Fruit fly (Drosophila melanogaster) whole organism, embryonic: Measurements from ENCODE around the gene CG31760.

Experiments used
- Blimp-1 ChIP-seq: fragments of 200-800 bp; sonication (Bioruptor generic); optimal IDR thresholded peaks from 3 replicates; lab custom pipeline; 2018; ENCODE audit warnings: missing biosample characterization, missing genetic modification characterization, mild to moderate bottlenecking, moderate library complexity, missing genetic modification reagents
- CG10654 ChIP-seq: fragments of 200-800 bp; sonication (Bioruptor generic); optimal IDR thresholded peaks from 2 replicates; lab custom pipeline; 2016; ENCODE audit warnings: missing biosample characterization, missing genetic modification characterization
- CG11504 ChIP-seq: fragments of 200-800 bp; sonication (Bioruptor generic); optimal IDR thresholded peaks from 3 replicates; lab custom pipeline; 2019; ENCODE audit warnings: missing biosample characterization, mild to moderate bottlenecking, missing genetic modification characterization, moderate library complexity
- CG12236 ChIP-seq: fragments of 200-800 bp; sonication (Bioruptor generic); optimal IDR thresholded peaks from 2 replicates; lab custom pipeline; 2016; ENCODE audit warnings: missing biosample characterization, missing genetic modification characterization
- CG12299 ChIP-seq: fragments of 200-800 bp; sonication (Bioruptor generic); optimal IDR thresholded peaks from 2 replicates; lab custom pipeline; 2018; ENCODE audit warnings: missing biosample characterization, mild to moderate bottlenecking, missing genetic modification characterization
- CG13296 ChIP-seq: fragments of 200-800 bp; sonication (Bioruptor generic); optimal IDR thresholded peaks from 3 replicates; lab custom pipeline; 2018; ENCODE audit warnings: missing biosample characterization, mild to moderate bottlenecking, missing genetic modification characterization
- CG14050 ChIP-seq: fragments of 200-800 bp; sonication (Bioruptor generic); IDR thresholded peaks from 3 replicates; pipeline ENCODE4 v1.3.6; 2022; ENCODE audit warnings: missing biosample characterization, missing genetic modification characterization
- CG17829 ChIP-seq: fragments of 200-800 bp; optimal IDR thresholded peaks from 2 replicates; lab custom pipeline; 2019; ENCODE audit warnings: missing biosample characterization, mild to moderate bottlenecking, missing genetic modification characterization, moderate library complexity
- CG32532 ChIP-seq: fragments of 200-800 bp; sonication (Bioruptor generic); IDR thresholded peaks from 2 replicates; pipeline ENCODE4 v1.3.6; 2022; ENCODE audit warnings: missing biosample characterization, missing genetic modification characterization
- CG32772 ChIP-seq: fragments of 200-800 bp; sonication (Bioruptor generic); IDR thresholded peaks from 2 replicates; pipeline ENCODE4 v1.3.6; 2022; ENCODE audit warnings: missing biosample characterization, missing genetic modification characterization
- CG4328 ChIP-seq: fragments of 200-800 bp; sonication (Bioruptor generic); optimal IDR thresholded peaks from 3 replicates; lab custom pipeline; 2017; ENCODE audit warnings: missing biosample characterization, missing genetic modification reagents, missing genetic modification characterization
- CG4360 ChIP-seq: fragments of 200-800 bp; sonication (Bioruptor generic); IDR thresholded peaks from 2 replicates; pipeline ENCODE4 v1.3.6; 2022; ENCODE audit warnings: missing biosample characterization, missing genetic modification characterization
- CG4404 ChIP-seq: fragments of 200-800 bp; sonication (Bioruptor generic); IDR thresholded peaks from 2 replicates; pipeline ENCODE4 v1.3.6; 2022; ENCODE audit warnings: missing biosample characterization, missing genetic modification characterization
- CG8290 ChIP-seq, 3 experiments: fragments of 200-800 bp; sonication (Bioruptor generic); optimal IDR thresholded peaks; 2 replicates each; lab custom pipeline; 2016 to 2019; ENCODE audit warnings: missing biosample characterization in 3 of 3, missing genetic modification characterization in 3 of 3, mild to moderate bottlenecking in 2 of 3, moderate library complexity in 1 of 3
- CG9727 ChIP-seq: fragments of 200-800 bp; sonication (Bioruptor generic); optimal IDR thresholded peaks from 3 replicates; lab custom pipeline; 2017; ENCODE audit warnings: missing biosample characterization, mild to moderate bottlenecking, missing genetic modification characterization
- D19B ChIP-seq: fragments of 200-800 bp; sonication (Bioruptor generic); optimal IDR thresholded peaks from 2 replicates; lab custom pipeline; 2017; ENCODE audit warnings: missing biosample characterization, mild to moderate bottlenecking, missing genetic modification characterization
- Drgx ChIP-seq: fragments of 200-800 bp; sonication (Bioruptor generic); IDR thresholded peaks from 2 replicates; pipeline ENCODE4 v1.3.6; 2022; ENCODE audit warnings: missing biosample characterization, missing genetic modification characterization
- Ets65A ChIP-seq: fragments of 200-800 bp; sonication (Bioruptor generic); peaks from one replicate; lab custom pipeline; 2016; ENCODE audit warnings: missing biosample characterization, missing genetic modification characterization
- H15 ChIP-seq: fragments of 200-800 bp; sonication (Bioruptor generic); IDR thresholded peaks from 3 replicates; pipeline ENCODE4 v1.3.6; 2022; ENCODE audit warnings: missing biosample characterization, missing genetic modification characterization
- Hand ChIP-seq: fragments of 200-800 bp; sonication (Bioruptor generic); optimal IDR thresholded peaks from 2 replicates; lab custom pipeline; 2017; ENCODE audit warnings: mild to moderate bottlenecking, missing biosample characterization, missing genetic modification reagents, missing genetic modification characterization
- Max ChIP-seq: fragments of 200-800 bp; sonication (Bioruptor generic); optimal IDR thresholded peaks from 2 replicates; lab custom pipeline; 2016; ENCODE audit warnings: missing biosample characterization, mild to moderate bottlenecking, missing genetic modification characterization
- Neu2 ChIP-seq: fragments of 200-800 bp; sonication (Bioruptor generic); optimal IDR thresholded peaks from 3 replicates; lab custom pipeline; 2016; ENCODE audit warnings: missing biosample characterization, missing genetic modification characterization, borderline replicate concordance
- Nf-YA ChIP-seq: fragments of 200-800 bp; sonication (Bioruptor generic); IDR thresholded peaks from 2 replicates; pipeline ENCODE4 v1.3.6; 2022; ENCODE audit warnings: missing biosample characterization, missing genetic modification characterization
- Nf-YB ChIP-seq: fragments of 200-800 bp; sonication (Bioruptor generic); optimal IDR thresholded peaks from 3 replicates; lab custom pipeline; 2019; ENCODE audit warnings: missing biosample characterization, mild to moderate bottlenecking, missing genetic modification characterization, moderate library complexity
- Stat92E ChIP-seq, 3 experiments: fragments of >200 bp in 2 of 3; fragments of 200-800 bp in 1 of 3; sonication (Bioruptor generic) in 1 of 3; optimal IDR thresholded peaks; 2 replicates each; lab custom pipeline; 2017 to 2019; ENCODE audit warnings: missing biosample characterization in 3 of 3, missing genetic modification characterization in 3 of 3, mild to moderate bottlenecking in 1 of 3, moderate library complexity in 1 of 3
- Trl ChIP-seq, 3 experiments: fragments of >200 bp in 2 of 3; fragments of 200-800 bp in 1 of 3; sonication (Bioruptor generic) in 1 of 3; optimal IDR thresholded peaks; 2 replicates in 1 of 3; 3 replicates in 2 of 3; lab custom pipeline; 2016 to 2017; ENCODE audit warnings: missing biosample characterization in 1 of 3, missing genetic modification characterization in 1 of 3
- Vsx1 ChIP-seq: fragments of 200-800 bp; sonication (Bioruptor generic); optimal IDR thresholded peaks from 2 replicates; lab custom pipeline; 2017; ENCODE audit warnings: missing biosample characterization, mild to moderate bottlenecking, missing genetic modification characterization, missing genetic modification reagents
- Xrp1 ChIP-seq: fragments of 200-800 bp; sonication (Bioruptor generic); IDR thresholded peaks from 2 replicates; pipeline ENCODE4 v1.3.6; 2022; ENCODE audit warnings: missing biosample characterization, missing genetic modification characterization
- ac ChIP-seq: fragments of 200-800 bp; sonication (Bioruptor generic); optimal IDR thresholded peaks from 3 replicates; lab custom pipeline; 2017; ENCODE audit warnings: missing biosample characterization, mild to moderate bottlenecking, missing genetic modification characterization
- ara ChIP-seq: fragments of 200-800 bp; sonication (Bioruptor generic); IDR thresholded peaks from 2 replicates; pipeline ENCODE4 v1.3.6; 2022; ENCODE audit warnings: missing biosample characterization, missing genetic modification characterization
- bcd ChIP-seq: fragments of 200-800 bp; sonication (Bioruptor generic); optimal IDR thresholded peaks from 2 replicates; lab custom pipeline; 2017; ENCODE audit warnings: missing biosample characterization, mild to moderate bottlenecking, missing genetic modification characterization
- bsh ChIP-seq, 2 experiments: fragments of 200-800 bp; sonication (Bioruptor generic); optimal IDR thresholded peaks; 2 replicates each; lab custom pipeline; 2017 to 2018; ENCODE audit warnings: mild to moderate bottlenecking in 2 of 2, missing biosample characterization in 2 of 2, missing genetic modification characterization in 2 of 2, moderate library complexity in 1 of 2
- chn ChIP-seq: fragments of 200-800 bp; sonication (Bioruptor generic); optimal IDR thresholded peaks from 2 replicates; lab custom pipeline; 2016; ENCODE audit warnings: missing biosample characterization, missing genetic modification characterization
- dmrt11E ChIP-seq: fragments of 200-800 bp; sonication (Bioruptor generic); optimal IDR thresholded peaks from 3 replicates; lab custom pipeline; 2018; ENCODE audit warnings: missing biosample characterization, mild to moderate bottlenecking, missing genetic modification characterization, moderate library complexity
- fd64A ChIP-seq: fragments of 200-800 bp; sonication (Bioruptor generic); optimal IDR thresholded peaks from 3 replicates; lab custom pipeline; 2018; ENCODE audit warnings: missing biosample characterization, mild to moderate bottlenecking, missing genetic modification characterization
- fu2 ChIP-seq: fragments of 200-800 bp; sonication (Bioruptor generic); optimal IDR thresholded peaks from 2 replicates; lab custom pipeline; 2016; ENCODE audit warnings: missing biosample characterization, missing genetic modification characterization
- pan ChIP-seq, 4 experiments: fragments of >200 bp in 3 of 4; fragments of 200-800 bp in 1 of 4; sonication (Bioruptor generic) in 1 of 4; optimal IDR thresholded peaks in 3 of 4; IDR thresholded peaks in 1 of 4; 2 replicates each; pipeline versions ENCODE4 v1.3.6 to Lab custom; 2017 to 2022; ENCODE audit warnings: missing biosample characterization in 2 of 4, missing genetic modification characterization in 2 of 4, mixed read lengths in 1 of 4
- prd ChIP-seq, 3 experiments: fragments of >200 bp in 2 of 3; fragments of 200-800 bp in 1 of 3; sonication (Bioruptor generic) in 1 of 3; optimal IDR thresholded peaks in 2 of 3; IDR thresholded peaks in 1 of 3; 2 replicates in 2 of 3; 3 replicates in 1 of 3; pipeline versions ENCODE4 v1.3.6 to Lab custom; 2017 to 2022; ENCODE audit warnings: missing biosample characterization in 1 of 3, missing genetic modification characterization in 1 of 3
- pzg ChIP-seq: fragments of 200-800 bp; sonication (Bioruptor generic); optimal IDR thresholded peaks from 3 replicates; lab custom pipeline; 2018; ENCODE audit warnings: missing biosample characterization, mild to moderate bottlenecking, missing genetic modification characterization, moderate library complexity
- ranshi ChIP-seq: fragments of 200-800 bp; sonication (Bioruptor generic); IDR thresholded peaks from 2 replicates; pipeline ENCODE4 v1.3.6; 2022; ENCODE audit warnings: missing biosample characterization, missing genetic modification characterization
- sc ChIP-seq, 3 experiments: fragments of >200 bp in 2 of 3; fragments of 200-800 bp in 1 of 3; sonication (Bioruptor generic) in 1 of 3; optimal IDR thresholded peaks; 2 replicates in 2 of 3; 3 replicates in 1 of 3; lab custom pipeline; 2017; ENCODE audit warnings: mild to moderate bottlenecking in 1 of 3, missing biosample characterization in 1 of 3, missing genetic modification characterization in 1 of 3, missing genetic modification reagents in 1 of 3
- sens ChIP-seq: fragments of 200-800 bp; sonication (Bioruptor generic); peaks from one replicate; lab custom pipeline; 2016; ENCODE audit warnings: missing biosample characterization, missing genetic modification characterization
- tio ChIP-seq: fragments of 200-800 bp; sonication (Bioruptor generic); optimal IDR thresholded peaks from 2 replicates; lab custom pipeline; 2017; ENCODE audit warnings: missing biosample characterization, missing genetic modification characterization, inconsistent platforms
- vfl ChIP-seq: fragments of 200-800 bp; sonication (Bioruptor generic); optimal IDR thresholded peaks from 2 replicates; lab custom pipeline; 2016; ENCODE audit warnings: missing biosample characterization, missing genetic modification characterization

CG31760 gene

dm6 chr2L:12177621-12178020 is 35.0 kb downstream of the CG31760 start, which contains the start of gene atilla (continued):
- no peak for TF ChIP-seq Neu2 (GFP tag; lab: Kevin White, UChicago)
- TF ChIP-seq Max (GFP tag; lab: Kevin White, UChicago) = no peak
- peak; percentile 10 for TF ChIP-seq CG13296 (GFP tag; lab: Kevin White, UChicago)
- no peak for TF ChIP-seq Hand (GFP tag; lab: Kevin White, UChicago)
- TF ChIP-seq CG8290 (GFP tag; optimal IDR thresholded peaks at IDR 0.05; lab: Kevin White, UChicago) = no peak
- peak in 1 of 2 experiments; percentile 9 for TF ChIP-seq CG8290 (tag; optimal IDR thresholded peaks at IDR 0.05; lab: Kevin White, UChicago)
- no peak for TF ChIP-seq sc (optimal IDR thresholded peaks at IDR 0.05; lab: Kevin White, UChicago)
- no peak for TF ChIP-seq sc (GFP tag; optimal IDR thresholded peaks at IDR 0.05; lab: Kevin White, UChicago)
- TF ChIP-seq, all 482 proteins: peak for 11

DNA sequence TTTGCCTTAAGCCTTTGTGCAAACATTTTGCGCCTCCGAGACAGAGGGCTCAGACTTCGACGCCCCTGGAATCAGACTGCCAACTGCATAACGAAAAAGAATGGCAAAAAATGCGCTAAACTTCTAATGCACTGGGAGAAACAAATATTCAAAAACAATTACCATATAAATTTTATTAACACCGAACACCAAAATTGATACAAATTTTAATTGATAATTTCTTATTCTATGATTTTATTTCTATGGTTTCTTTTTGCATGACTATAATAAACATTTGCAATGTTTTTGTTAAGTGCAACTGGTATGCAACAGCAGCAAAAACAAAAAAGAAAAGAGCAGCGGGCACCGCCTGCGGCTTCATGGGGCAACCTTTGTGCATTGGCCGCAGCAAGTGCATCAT is 50.4 kb downstream of the CG31760 start:
- no peak for TF ChIP-seq Nf-YB (GFP tag; lab: Kevin White, UChicago)
- TF ChIP-seq Ets65A (GFP tag; lab: Kevin White, UChicago) = peak; percentile 9
- peak; percentile 61 for TF ChIP-seq sens (GFP tag; lab: Kevin White, UChicago)
- TF ChIP-seq Drgx (GFP tag; lab: Robert Waterston, UW) = 0 out of 2 replicates have a peak, but pooled peaks have one; percentile 10

DNA sequence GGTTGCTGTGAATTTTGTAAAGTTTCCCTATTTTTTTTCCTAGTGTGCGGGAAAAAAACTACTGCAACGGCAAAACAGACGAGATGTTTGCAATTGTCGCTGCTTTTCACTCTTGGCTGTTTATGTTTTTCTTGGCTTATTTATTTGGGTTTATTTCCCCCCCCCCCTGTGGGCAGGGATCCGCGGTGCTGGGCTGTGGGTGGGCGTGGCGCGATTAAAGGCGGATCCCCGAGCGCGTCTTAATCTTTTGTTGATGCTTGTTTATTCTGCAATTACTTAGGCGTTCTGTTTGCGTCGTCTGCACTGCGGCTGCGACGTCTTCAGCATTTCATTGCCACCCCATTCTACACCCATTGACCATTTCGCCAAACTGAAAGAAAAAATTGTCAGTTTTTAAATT is 52.3 kb downstream of the CG31760 start:
- TF ChIP-seq chn (GFP tag; lab: Kevin White, UChicago) (no peak), prd (optimal IDR thresholded peaks at IDR 0.05; lab: Kevin White, UChicago) (no peak), prd (GFP tag; IDR thresholded peaks at IDR 0.05; lab: Robert Waterston, UW) (0 out of 3 replicates have a peak, but pooled peaks have one; percentile 12), ara (GFP tag; lab: Robert Waterston, UW) (peak; percentile 43; the same call in 1 of the 2 replicates), ranshi (GFP tag; lab: Robert Waterston, UW) (no peak), CG4404 (0 out of 2 replicates have a peak, but pooled peaks have one; percentile 17), Xrp1 (GFP tag; lab: Robert Waterston, UW) (peak; percentile 72), CG11504 (no peak), CG12299 (tag; lab: Kevin White, UChicago) (no peak), pan (optimal IDR thresholded peaks at IDR 0.05; lab: Kevin White, UChicago) (no peak), pan (GFP tag; optimal IDR thresholded peaks at IDR 0.05 in 1 of 2, IDR thresholded peaks at IDR 0.05 in 1 of 2) (peak in 1 of 2 experiments; percentile 28), CG32772 (GFP tag; lab: Robert Waterston, UW) (no peak), vfl (GFP tag; lab: Kevin White, UChicago) (no peak), CG10654 (GFP tag; lab: Kevin White, UChicago) (no peak), CG4328 (GFP tag; lab: Kevin White, UChicago) (no peak), D19B (GFP tag; lab: Kevin White, UChicago) (no peak), pzg (GFP tag; lab: Kevin White, UChicago) (no peak), fu2 (GFP tag; lab: Kevin White, UChicago) (no peak), Nf-YA (GFP tag; lab: Robert Waterston, UW) (no peak), fd64A (GFP tag; lab: Kevin White, UChicago) (peak; percentile 20), bcd (GFP tag; lab: Kevin White, UChicago) (peak; percentile 8), Trl (optimal IDR thresholded peaks at IDR 0.05; lab: Kevin White, UChicago) (no peak), Trl (GFP tag; optimal IDR thresholded peaks at IDR 0.05; lab: Kevin White, UChicago) (no peak), CG9727 (GFP tag; lab: Kevin White, UChicago) (no peak), H15 (GFP tag; lab: Robert Waterston, UW) (0 out of 3 replicates have a peak, but pooled peaks have one; percentile 47), dmrt11E (tag; lab: Kevin White, UChicago) (no peak), tio (GFP tag; lab: Kevin White, UChicago) (no peak), CG14050 (GFP tag; lab: Robert Waterston, UW) (no peak), CG17829 (tag; lab: Kevin White, UChicago) (no peak), Blimp-1 (GFP tag; lab: Kevin White, UChicago) (peak; percentile 24), CG32532 (GFP tag; lab: Robert Waterston, UW) (peak; percentile 8; the same call in 1 of the 2 replicates), Vsx1 (GFP tag; lab: Kevin White, UChicago) (no peak), CG12236 (GFP tag; lab: Kevin White, UChicago) (no peak), ac (no peak), bsh (GFP tag; optimal IDR thresholded peaks at IDR 0.05; lab: Kevin White, UChicago) (no peak), Stat92E (GFP tag; optimal IDR thresholded peaks at IDR 0.05; lab: Kevin White, UChicago) (no peak), CG4360 (no peak; the same call in 1 of the 2 replicates)
